Fruit fly (Drosophila melanogaster) S2 (cell line): ENCODE measurements around the gene CG9919.

Source experiments
- CG8478 ChIP-seq: fragments of >200 bp; optimal IDR thresholded peaks from 2 replicates; lab custom pipeline; 2018
- CTCF ChIP-seq, 2 experiments: fragments of >200 bp; optimal IDR thresholded peaks; 2 replicates each; lab custom pipeline; 2018

dm6 chrX:16279340-16279941, 51.1 kb downstream of the CG9919 start:
- TF ChIP-seq CG8478 (lab: Kevin White, UChicago) (no peak), CTCF (optimal IDR thresholded peaks at IDR 0.05; lab: Kevin White, UChicago) (no peak)
